Fruit fly (Drosophila melanogaster) whole organism, embryonic: Measurements from ENCODE around the gene PpD6.

Experiments
- ATbp ChIP-seq: fragments of 200-800 bp; sonication (Bioruptor generic); optimal IDR thresholded peaks from 2 replicates; lab custom pipeline; 2017; ENCODE audit warnings: missing biosample characterization, mild to moderate bottlenecking, missing genetic modification characterization, missing genetic modification reagents
- CG10565 ChIP-seq: fragments of 200-800 bp; sonication (Bioruptor generic); optimal IDR thresholded peaks from 3 replicates; lab custom pipeline; 2016; ENCODE audit warnings: missing biosample characterization, mild to moderate bottlenecking, missing genetic modification characterization
- CG12942 ChIP-seq: fragments of 200-800 bp; sonication (Bioruptor generic); optimal IDR thresholded peaks from 3 replicates; lab custom pipeline; 2016; ENCODE audit warnings: missing biosample characterization, missing genetic modification characterization
- CG14050 ChIP-seq: fragments of 200-800 bp; sonication (Bioruptor generic); IDR thresholded peaks from 3 replicates; pipeline ENCODE4 v1.3.6; 2022; ENCODE audit warnings: missing biosample characterization, missing genetic modification characterization
- CG15011 ChIP-seq: fragments of 200-800 bp; sonication (Bioruptor generic); optimal IDR thresholded peaks from 3 replicates; lab custom pipeline; 2018; ENCODE audit warnings: missing biosample characterization, mild to moderate bottlenecking, missing genetic modification characterization
- CG17802 ChIP-seq: fragments of 200-800 bp; sonication (Bioruptor generic); optimal IDR thresholded peaks from 2 replicates; lab custom pipeline; 2018; ENCODE audit warnings: missing biosample characterization, mild to moderate bottlenecking, missing genetic modification characterization, moderate library complexity
- CG2116 ChIP-seq: fragments of 200-800 bp; sonication (Bioruptor generic); optimal IDR thresholded peaks from 3 replicates; lab custom pipeline; 2018; ENCODE audit warnings: missing biosample characterization, mild to moderate bottlenecking, missing genetic modification characterization
- CG2712 ChIP-seq: fragments of 200-800 bp; optimal IDR thresholded peaks from 3 replicates; lab custom pipeline; 2019; ENCODE audit warnings: missing biosample characterization, mild to moderate bottlenecking, missing genetic modification characterization, moderate library complexity
- CG30431 ChIP-seq: fragments of 200-800 bp; sonication (Bioruptor generic); optimal IDR thresholded peaks from 2 replicates; lab custom pipeline; 2017; ENCODE audit warnings: missing biosample characterization, missing genetic modification characterization
- CG3065 ChIP-seq: fragments of 200-800 bp; sonication (Bioruptor generic); optimal IDR thresholded peaks from 2 replicates; lab custom pipeline; 2016; ENCODE audit warnings: missing biosample characterization, missing genetic modification characterization
- CG31224 ChIP-seq: fragments of 200-800 bp; sonication (Bioruptor generic); IDR thresholded peaks from 2 replicates; pipeline ENCODE4 v1.3.6; 2022; ENCODE audit warnings: missing biosample characterization, missing genetic modification characterization
- CG3281 ChIP-seq: fragments of 200-800 bp; sonication (Bioruptor generic); optimal IDR thresholded peaks from 3 replicates; lab custom pipeline; 2017; ENCODE audit warnings: missing biosample characterization, mild to moderate bottlenecking, missing genetic modification characterization
- CG34376 ChIP-seq: fragments of 200-800 bp; sonication (Bioruptor generic); optimal IDR thresholded peaks from 2 replicates; lab custom pipeline; 2018; ENCODE audit warnings: missing biosample characterization, mild to moderate bottlenecking, missing genetic modification characterization
- CG34422 ChIP-seq: fragments of 200-800 bp; sonication (Bioruptor generic); IDR thresholded peaks from 3 replicates; pipeline ENCODE4 v1.3.6; 2022; ENCODE audit warnings: missing biosample characterization, missing genetic modification characterization
- CG4730 ChIP-seq: fragments of 200-800 bp; sonication (Bioruptor generic); IDR thresholded peaks from 2 replicates; pipeline ENCODE4 v1.3.6; 2022; ENCODE audit warnings: missing biosample characterization, missing genetic modification characterization
- CG7271 ChIP-seq: fragments of 200-800 bp; sonication (Bioruptor generic); optimal IDR thresholded peaks from 2 replicates; lab custom pipeline; 2018; ENCODE audit warnings: missing biosample characterization, mild to moderate bottlenecking, missing genetic modification characterization, moderate library complexity
- CG7987 ChIP-seq: fragments of 200-800 bp; sonication (Bioruptor generic); optimal IDR thresholded peaks from 2 replicates; lab custom pipeline; 2018; ENCODE audit warnings: missing biosample characterization, mild to moderate bottlenecking, missing genetic modification characterization, moderate library complexity
- CG8765 ChIP-seq: fragments of 200-800 bp; sonication (Bioruptor generic); IDR thresholded peaks from 2 replicates; pipeline ENCODE4 v1.3.6; 2022; ENCODE audit warnings: missing biosample characterization, missing genetic modification characterization
- CHES-1-like ChIP-seq: fragments of 200-800 bp; sonication (Bioruptor generic); optimal IDR thresholded peaks from 2 replicates; lab custom pipeline; 2016; ENCODE audit warnings: missing biosample characterization, missing genetic modification characterization
- Deaf1 ChIP-seq: fragments of 200-800 bp; optimal IDR thresholded peaks from 3 replicates; lab custom pipeline; 2019; ENCODE audit warnings: missing biosample characterization, mild to moderate bottlenecking, missing genetic modification characterization, moderate library complexity
- Dfd ChIP-seq, 2 experiments: fragments of >200 bp; optimal IDR thresholded peaks; 2 replicates each; lab custom pipeline; 2017; ENCODE audit warnings: missing biosample characterization in 2 of 2, missing genetic modification characterization in 2 of 2
- ERR ChIP-seq: fragments of 200-800 bp; sonication (Bioruptor generic); optimal IDR thresholded peaks from 2 replicates; lab custom pipeline; 2016; ENCODE audit warnings: missing biosample characterization, missing genetic modification characterization
- GATAe ChIP-seq: fragments of 200-800 bp; sonication (Bioruptor generic); conservative IDR thresholded peaks from 2 replicates; pipeline ENCODE4 v1.3.6; 2022; ENCODE audit warnings: missing biosample characterization, missing genetic modification characterization
- Hr3 ChIP-seq: fragments of 200-800 bp; sonication (Bioruptor generic); optimal IDR thresholded peaks from 3 replicates; lab custom pipeline; 2016; ENCODE audit warnings: missing biosample characterization, missing genetic modification characterization
- Hr51 ChIP-seq, 2 experiments: fragments of 200-800 bp; sonication (Bioruptor generic); optimal IDR thresholded peaks; 2 replicates in 1 of 2; 3 replicates in 1 of 2; lab custom pipeline; 2016 to 2018; ENCODE audit warnings: missing biosample characterization in 2 of 2, missing genetic modification characterization in 2 of 2, mild to moderate bottlenecking in 1 of 2, moderate library complexity in 1 of 2
- Six4 ChIP-seq: fragments of 200-800 bp; sonication (Bioruptor generic); optimal IDR thresholded peaks from 2 replicates; lab custom pipeline; 2016; ENCODE audit warnings: missing biosample characterization, missing genetic modification characterization
- aop ChIP-seq: fragments of 200-800 bp; sonication (Bioruptor generic); IDR thresholded peaks from 2 replicates; pipeline ENCODE4 v1.3.6; 2022; ENCODE audit warnings: missing biosample characterization, missing genetic modification characterization
- crp ChIP-seq, 2 experiments: fragments of 200-800 bp; sonication (Bioruptor generic); optimal IDR thresholded peaks; 2 replicates in 1 of 2; 3 replicates in 1 of 2; lab custom pipeline; 2017; ENCODE audit warnings: missing biosample characterization in 2 of 2, missing genetic modification characterization in 2 of 2, mild to moderate bottlenecking in 1 of 2, moderate library complexity in 1 of 2
- dan ChIP-seq: fragments of 200-800 bp; sonication (Bioruptor generic); IDR thresholded peaks from 2 replicates; pipeline ENCODE4 v1.3.6; 2022; ENCODE audit warnings: missing biosample characterization, missing genetic modification characterization
- en ChIP-seq: fragments of 200-800 bp; sonication (Bioruptor generic); optimal IDR thresholded peaks from 2 replicates; lab custom pipeline; 2016; ENCODE audit warnings: missing biosample characterization, missing genetic modification characterization
- exex ChIP-seq: fragments of 200-800 bp; sonication (Bioruptor generic); optimal IDR thresholded peaks from 4 replicates; lab custom pipeline; 2018; ENCODE audit warnings: missing biosample characterization, mild to moderate bottlenecking, missing genetic modification characterization, moderate library complexity
- fd102C ChIP-seq: fragments of 200-800 bp; sonication (Bioruptor generic); optimal IDR thresholded peaks from 2 replicates; lab custom pipeline; 2018; ENCODE audit warnings: missing biosample characterization, mild to moderate bottlenecking, missing genetic modification characterization, moderate library complexity
- fd96Cb ChIP-seq: fragments of 200-800 bp; sonication (Bioruptor generic); optimal IDR thresholded peaks from 2 replicates; lab custom pipeline; 2018; ENCODE audit warnings: missing biosample characterization, mild to moderate bottlenecking, missing genetic modification characterization, moderate library complexity
- ham ChIP-seq: fragments of 200-800 bp; sonication (Bioruptor generic); IDR thresholded peaks from 2 replicates; pipeline ENCODE4 v1.3.6; 2022; ENCODE audit warnings: missing biosample characterization, missing genetic modification characterization
- jumu ChIP-seq: fragments of 200-800 bp; sonication (Bioruptor generic); optimal IDR thresholded peaks from 3 replicates; lab custom pipeline; 2016; ENCODE audit warnings: missing biosample characterization, missing genetic modification characterization
- lov ChIP-seq, 2 experiments: fragments of 200-800 bp in 1 of 2; fragments of >200 bp in 1 of 2; sonication (Bioruptor generic) in 1 of 2; IDR thresholded peaks in 1 of 2; optimal IDR thresholded peaks in 1 of 2; 2 replicates in 1 of 2; 3 replicates in 1 of 2; pipeline versions ENCODE4 v1.3.6 to Lab custom; 2017 to 2022; ENCODE audit warnings: missing biosample characterization in 1 of 2, missing genetic modification characterization in 1 of 2
- prd ChIP-seq, 3 experiments: fragments of >200 bp in 2 of 3; fragments of 200-800 bp in 1 of 3; sonication (Bioruptor generic) in 1 of 3; optimal IDR thresholded peaks in 2 of 3; IDR thresholded peaks in 1 of 3; 2 replicates in 2 of 3; 3 replicates in 1 of 3; pipeline versions ENCODE4 v1.3.6 to Lab custom; 2017 to 2022; ENCODE audit warnings: missing biosample characterization in 1 of 3, missing genetic modification characterization in 1 of 3
- pros ChIP-seq: fragments of 200-800 bp; sonication (Bioruptor generic); optimal IDR thresholded peaks from 3 replicates; lab custom pipeline; 2019; ENCODE audit warnings: missing biosample characterization, mild to moderate bottlenecking, missing genetic modification characterization, moderate library complexity
- pum ChIP-seq: fragments of 200-800 bp; sonication (Bioruptor generic); optimal IDR thresholded peaks from 2 replicates; lab custom pipeline; 2016; ENCODE audit warnings: missing biosample characterization, missing genetic modification characterization
- sc ChIP-seq, 3 experiments: fragments of >200 bp in 2 of 3; fragments of 200-800 bp in 1 of 3; sonication (Bioruptor generic) in 1 of 3; optimal IDR thresholded peaks; 2 replicates in 2 of 3; 3 replicates in 1 of 3; lab custom pipeline; 2017; ENCODE audit warnings: mild to moderate bottlenecking in 1 of 3, missing biosample characterization in 1 of 3, missing genetic modification characterization in 1 of 3, missing genetic modification reagents in 1 of 3
- sna ChIP-seq: fragments of 200-800 bp; sonication (Bioruptor generic); IDR thresholded peaks from 2 replicates; pipeline ENCODE4 v1.3.6; 2022; ENCODE audit warnings: missing biosample characterization, missing genetic modification characterization; ENCODE audit not compliant: partially characterized antibody
- stwl ChIP-seq: fragments of 200-800 bp; sonication (Bioruptor generic); optimal IDR thresholded peaks from 3 replicates; lab custom pipeline; 2018; ENCODE audit warnings: missing biosample characterization, mild to moderate bottlenecking, missing genetic modification characterization, moderate library complexity
- trh ChIP-seq: fragments of 200-800 bp; sonication (Bioruptor generic); optimal IDR thresholded peaks from 2 replicates; lab custom pipeline; 2016; ENCODE audit warnings: missing biosample characterization, missing genetic modification characterization
- usp ChIP-seq: fragments of >200 bp; optimal IDR thresholded peaks from 2 replicates; lab custom pipeline; 2017; ENCODE audit warnings: missing biosample characterization, missing genetic modification characterization
- wor ChIP-seq: fragments of 200-800 bp; sonication (Bioruptor generic); IDR thresholded peaks from 2 replicates; pipeline ENCODE4 v1.3.6; 2022; ENCODE audit warnings: missing biosample characterization, missing genetic modification characterization
- zen2 ChIP-seq: fragments of 200-800 bp; sonication (Bioruptor generic); IDR thresholded peaks from 3 replicates; pipeline ENCODE4 v1.3.6; 2022; ENCODE audit warnings: missing biosample characterization, missing genetic modification characterization; ENCODE audit not compliant: partially characterized antibody
- zf30C ChIP-seq: fragments of 200-800 bp; sonication (Bioruptor generic); optimal IDR thresholded peaks from 3 replicates; lab custom pipeline; 2018; ENCODE audit warnings: missing biosample characterization, mild to moderate bottlenecking, missing genetic modification characterization
- zfh1 ChIP-seq: fragments of 200-800 bp; sonication (Bioruptor generic); IDR thresholded peaks from 3 replicates; pipeline ENCODE4 v1.3.6; 2022; ENCODE audit warnings: missing biosample characterization, missing genetic modification characterization

The PpD6 gene

dm6 chr2L:3158260-3159072 is 49.0 kb downstream of the PpD6 start:
- peak; percentile 20 for TF ChIP-seq CG2116
- no peak for TF ChIP-seq CG31224 (GFP tag; lab: Robert Waterston, UW)
- TF ChIP-seq pum (GFP tag; lab: Kevin White, UChicago) = no peak
- TF ChIP-seq CHES-1-like (GFP tag; lab: Kevin White, UChicago) = no peak
- TF ChIP-seq ham (GFP tag; lab: Robert Waterston, UW) = no peak
- TF ChIP-seq dan (GFP tag; lab: Robert Waterston, UW) = no peak
- peak; percentile 18 for TF ChIP-seq CG7987 (GFP tag; lab: Kevin White, UChicago)
- TF ChIP-seq CG15011 (GFP tag; lab: Kevin White, UChicago) = no peak
- TF ChIP-seq Dfd (GFP tag; optimal IDR thresholded peaks at IDR 0.05; lab: Kevin White, UChicago) = no peak
- TF ChIP-seq stwl (tag; lab: Kevin White, UChicago) = peak; percentile 94
- peak; percentile 2 for TF ChIP-seq exex
- no peak for TF ChIP-seq zen2 (GFP tag; lab: Robert Waterston, UW)
- TF ChIP-seq pros (GFP tag; lab: Kevin White, UChicago) = no peak
- TF ChIP-seq aop = no peak
- no peak for TF ChIP-seq usp (GFP tag; lab: Kevin White, UChicago)
- no peak for TF ChIP-seq sna (GFP tag; lab: Robert Waterston, UW)
- peak; percentile 66 for TF ChIP-seq CG34376 (GFP tag; lab: Kevin White, UChicago)
- TF ChIP-seq GATAe (GFP tag; lab: Robert Waterston, UW) = peak; percentile 56; the same call in 1 of the 2 replicates
- no peak for TF ChIP-seq CG10565 (GFP tag; lab: Kevin White, UChicago)
- TF ChIP-seq CG17802 (tag; lab: Kevin White, UChicago) = no peak
- TF ChIP-seq wor (GFP tag; lab: Robert Waterston, UW) = no peak
- no peak for TF ChIP-seq CG30431 (GFP tag; lab: Kevin White, UChicago)
- no peak for TF ChIP-seq sc (optimal IDR thresholded peaks at IDR 0.05; lab: Kevin White, UChicago)
- TF ChIP-seq sc (GFP tag; optimal IDR thresholded peaks at IDR 0.05; lab: Kevin White, UChicago) = no peak
- TF ChIP-seq zf30C = no peak
- TF ChIP-seq CG3281 (GFP tag; lab: Kevin White, UChicago) = peak; percentile 19
- TF ChIP-seq crp (GFP tag; optimal IDR thresholded peaks at IDR 0.05; lab: Kevin White, UChicago) = no peak
- no peak for TF ChIP-seq lov (optimal IDR thresholded peaks at IDR 0.05; lab: Kevin White, UChicago)
- no peak for TF ChIP-seq lov (GFP tag; IDR thresholded peaks at IDR 0.05; lab: Robert Waterston, UW)
- TF ChIP-seq CG3065 (GFP tag; lab: Kevin White, UChicago) = no peak
- no peak for TF ChIP-seq prd (optimal IDR thresholded peaks at IDR 0.05; lab: Kevin White, UChicago)
- TF ChIP-seq prd (GFP tag; IDR thresholded peaks at IDR 0.05; lab: Robert Waterston, UW) = no peak
- no peak for TF ChIP-seq Deaf1 (tag; lab: Kevin White, UChicago)
- TF ChIP-seq ATbp (GFP tag; lab: Kevin White, UChicago) = peak; percentile 40
- TF ChIP-seq CG12942 (GFP tag; lab: Kevin White, UChicago) = no peak
- peak; percentile 5 for TF ChIP-seq jumu (GFP tag; lab: Kevin White, UChicago)
- no peak for TF ChIP-seq zfh1
- TF ChIP-seq CG7271 (tag; lab: Kevin White, UChicago) = no peak
- peak; percentile 26; the same call in 1 of the 3 replicates for TF ChIP-seq CG34422 (GFP tag; lab: Robert Waterston, UW)
- TF ChIP-seq ERR (GFP tag; lab: Kevin White, UChicago) = no peak
- no peak for TF ChIP-seq CG8765 (GFP tag; lab: Robert Waterston, UW)
- TF ChIP-seq fd102C (GFP tag; lab: Kevin White, UChicago) = no peak
- TF ChIP-seq CG2712 (tag; lab: Kevin White, UChicago) = peak; percentile 54
- no peak for TF ChIP-seq CG4730 (GFP tag; lab: Robert Waterston, UW)
- TF ChIP-seq Hr51 (GFP tag; optimal IDR thresholded peaks at IDR 0.05; lab: Kevin White, UChicago) = no peak
- TF ChIP-seq fd96Cb (tag; lab: Kevin White, UChicago) = no peak
- no peak for TF ChIP-seq Six4 (GFP tag; lab: Kevin White, UChicago)
- TF ChIP-seq CG14050 = no peak; the same call in 2 of the 3 replicates
- TF ChIP-seq Hr3 = no peak
- no peak for TF ChIP-seq trh (GFP tag; lab: Kevin White, UChicago)
- no peak for TF ChIP-seq en (GFP tag; lab: Kevin White, UChicago)
